Worm (Caenorhabditis elegans) whole organism, midembryonic: ENCODE data around the gene dhs-25.

Source experiments
- T22C8.4 ChIP-seq: fragments of 200-800 bp; sonication (Bioruptor generic); IDR thresholded peaks from 2 replicates; pipeline ENCODE4 v1.3.6; 2022; ENCODE audit warnings: missing genetic modification characterization, missing compliant biosample characterization
- cog-1 ChIP-seq: sonication (generic microtip); optimal IDR thresholded peaks from 2 replicates; lab custom pipeline; 2016; ENCODE audit warnings: missing genetic modification characterization, missing compliant biosample characterization
- flt-1 ChIP-seq: fragments of 200-800 bp; sonication (Bioruptor generic); IDR thresholded peaks from 2 replicates; pipeline ENCODE4 v1.3.6; 2022; ENCODE audit warnings: missing genetic modification characterization, missing compliant biosample characterization
- med-1 ChIP-seq: sonication (generic microtip); optimal IDR thresholded peaks from 2 replicates; lab custom pipeline; 2017; ENCODE audit warnings: missing genetic modification characterization, mild to moderate bottlenecking, missing compliant biosample characterization, antibody characterized with exemption, missing genetic modification reagents; ENCODE audit not compliant: insufficient read depth
- tab-1 ChIP-seq: fragments of 200-800 bp; sonication (Bioruptor generic); IDR thresholded peaks from 2 replicates; pipeline ENCODE4 v1.3.6; 2022; ENCODE audit warnings: missing genetic modification characterization, missing compliant biosample characterization

- TF ChIP-seq cog-1 (tag; lab: Kevin White, UChicago): no peak
- no peak for TF ChIP-seq flt-1
- no peak for TF ChIP-seq T22C8.4 (GFP tag; lab: Robert Waterston, UW)
- no peak for TF ChIP-seq med-1
- TF ChIP-seq tab-1 (GFP tag; lab: Robert Waterston, UW): no peak
Observed at ce11 chrX:1468057-1468456, 18.3 kb upstream of the dhs-25 start.
